Fruit fly (Drosophila melanogaster): ENCODE data around the gene CG16721.

The CG16721 gene

dm6 chrX:5873164-5873563 lies 6.5 kb upstream of the CG16721 start, which contains the start of gene GAA1 (continued):
- no peak for TF ChIP-seq CG15479 (GFP tag; optimal IDR thresholded peaks at IDR 0.05)
- no peak for TF ChIP-seq CG10321 (GFP tag; IDR thresholded peaks at IDR 0.05)
- no peak for TF ChIP-seq Blimp-1 (GFP tag; optimal IDR thresholded peaks at IDR 0.05)
- TF ChIP-seq Dbx (GFP tag; IDR thresholded peaks at IDR 0.05) = no peak
- no peak for TF ChIP-seq dimm (GFP tag; IDR thresholded peaks at IDR 0.05)
- no peak for TF ChIP-seq kni (GFP tag; optimal IDR thresholded peaks at IDR 0.05)
- no peak for TF ChIP-seq CG3281 (GFP tag; optimal IDR thresholded peaks at IDR 0.05)
- no peak for TF ChIP-seq pfk (GFP tag; optimal IDR thresholded peaks at IDR 0.05)
- TF ChIP-seq slp2 (GFP tag; optimal IDR thresholded peaks at IDR 0.05) = no peak
- no peak for TF ChIP-seq CG8944 (GFP tag; optimal IDR thresholded peaks at IDR 0.05)
- TF ChIP-seq CG10565 (GFP tag; optimal IDR thresholded peaks at IDR 0.05) = no peak
- TF ChIP-seq CG8359 (GFP tag; optimal IDR thresholded peaks at IDR 0.05; ENCODE audit: borderline replicate concordance) = no peak
- no peak for TF ChIP-seq tx (GFP tag; optimal IDR thresholded peaks at IDR 0.05)
- TF ChIP-seq Opbp (GFP tag; IDR thresholded peaks at IDR 0.05; ENCODE audit: partially characterized antibody) = peak; percentile 86; the same call in 2 of the 3 replicates
- no peak for TF ChIP-seq CG12071 (GFP tag; optimal IDR thresholded peaks at IDR 0.05)
- no peak for TF ChIP-seq CG16815 (GFP tag; optimal IDR thresholded peaks at IDR 0.05)
- TF ChIP-seq pita (GFP tag; optimal IDR thresholded peaks at IDR 0.05) = no peak
- TF ChIP-seq ftz-f1 (GFP tag; optimal IDR thresholded peaks at IDR 0.05) = no peak
- TF ChIP-seq sug (tag; optimal IDR thresholded peaks at IDR 0.05) = no peak
- TF ChIP-seq tna (GFP tag; IDR thresholded peaks at IDR 0.05; ENCODE audit: partially characterized antibody) = peak; percentile 97
- TF ChIP-seq CG8924 (tag; optimal IDR thresholded peaks at IDR 0.05) = no peak
- no peak for TF ChIP-seq stc (GFP tag; IDR thresholded peaks at IDR 0.05)
- TF ChIP-seq CG7357 (GFP tag; IDR thresholded peaks at IDR 0.05) = no peak
- no peak for TF ChIP-seq CG10147 (GFP tag; optimal IDR thresholded peaks at IDR 0.05)
- TF ChIP-seq E2f2 (GFP tag; IDR thresholded peaks at IDR 0.05) = peak; percentile 68
- TF ChIP-seq Neu2 (GFP tag; optimal IDR thresholded peaks at IDR 0.05; ENCODE audit: borderline replicate concordance) = no peak
- TF ChIP-seq CG13424 (tag; optimal IDR thresholded peaks at IDR 0.05) = peak; percentile 12
- TF ChIP-seq Trl (optimal IDR thresholded peaks at IDR 0.05) = no peak
- no peak for TF ChIP-seq Trl (GFP tag; optimal IDR thresholded peaks at IDR 0.05)
- no peak for TF ChIP-seq sqz (GFP tag; optimal IDR thresholded peaks at IDR 0.05)
- no peak for TF ChIP-seq CG31224 (GFP tag; IDR thresholded peaks at IDR 0.05)
- TF ChIP-seq CG7987 (GFP tag; optimal IDR thresholded peaks at IDR 0.05) = no peak
- no peak for TF ChIP-seq CG11247 (GFP tag; IDR thresholded peaks at IDR 0.05)
- no peak for TF ChIP-seq danr (GFP tag; IDR thresholded peaks at IDR 0.05)
- no peak for TF ChIP-seq wdn (GFP tag; IDR thresholded peaks at IDR 0.05)
- TF ChIP-seq mld (GFP tag; IDR thresholded peaks at IDR 0.05; ENCODE audit: partially characterized antibody) = peak; percentile 96
- TF ChIP-seq Sry-β (GFP tag; optimal IDR thresholded peaks at IDR 0.05) = no peak
- TF ChIP-seq CG6791 (GFP tag; IDR thresholded peaks at IDR 0.05; ENCODE audit: partially characterized antibody) = peak; percentile 95
- no peak for TF ChIP-seq CG17612 (GFP tag; IDR thresholded peaks at IDR 0.05)
- no peak for TF ChIP-seq crc (GFP tag; optimal IDR thresholded peaks at IDR 0.05)
- no peak for TF ChIP-seq Ssrp (tag; optimal IDR thresholded peaks at IDR 0.05)
- TF ChIP-seq otp (GFP tag; IDR thresholded peaks at IDR 0.05) = no peak
- no peak for TF ChIP-seq CG16863 (GFP tag; optimal IDR thresholded peaks at IDR 0.05)
- no peak for TF ChIP-seq zf30C (GFP tag; optimal IDR thresholded peaks at IDR 0.05)
- TF ChIP-seq TFAM (GFP tag; optimal IDR thresholded peaks at IDR 0.05) = no peak
- TF ChIP-seq bab2 (GFP tag; optimal IDR thresholded peaks at IDR 0.05) = no peak
- no peak for TF ChIP-seq peb (GFP tag; IDR thresholded peaks at IDR 0.05)
- no peak for TF ChIP-seq CHES-1-like (GFP tag; optimal IDR thresholded peaks at IDR 0.05)
- no peak for TF ChIP-seq jumu (GFP tag; optimal IDR thresholded peaks at IDR 0.05)
- no peak for TF ChIP-seq Eip74EF (GFP tag; optimal IDR thresholded peaks at IDR 0.05)
- TF ChIP-seq ro (GFP tag; IDR thresholded peaks at IDR 0.05) = no peak
- TF ChIP-seq Dll (GFP tag; IDR thresholded peaks at IDR 0.05; ENCODE audit: partially characterized antibody) = peak; percentile 81
